Worm (Caenorhabditis elegans) whole organism, late embryonic: ENCODE measurements around the gene W07G4.1.

Experiments used
- C38D4.7 ChIP-seq: fragments of 200-800 bp; sonication (Bioruptor generic); optimal IDR thresholded peaks from 2 replicates; lab custom pipeline; 2018; ENCODE audit warnings: mild to moderate bottlenecking, missing genetic modification characterization, moderate library complexity, missing compliant biosample characterization
- K09A11.1 ChIP-seq: sonication (generic microtip); optimal IDR thresholded peaks from 2 replicates; lab custom pipeline; 2017; ENCODE audit warnings: antibody characterized with exemption, mild to moderate bottlenecking, missing genetic modification characterization, missing compliant biosample characterization; ENCODE audit not compliant: insufficient read depth
- T23F11.4 ChIP-seq: fragments of 200-800 bp; sonication (Bioruptor generic); optimal IDR thresholded peaks from 2 replicates; lab custom pipeline; 2018; ENCODE audit warnings: mild to moderate bottlenecking, missing genetic modification characterization, missing compliant biosample characterization
- Y22D7AL.16 ChIP-seq: sonication (generic microtip); optimal IDR thresholded peaks from 2 replicates; lab custom pipeline; 2016; ENCODE audit warnings: missing genetic modification characterization, missing compliant biosample characterization
- ceh-14 ChIP-seq: sonication (generic microtip); optimal IDR thresholded peaks from 2 replicates; lab custom pipeline; 2016; ENCODE audit warnings: missing genotype, missing genetic modification characterization, missing compliant biosample characterization
- ceh-22 ChIP-seq: sonication (generic microtip); optimal IDR thresholded peaks from 2 replicates; lab custom pipeline; 2017; ENCODE audit warnings: missing biosample characterization, missing genetic modification characterization
- ceh-24 ChIP-seq: sonication (generic microtip); optimal IDR thresholded peaks from 2 replicates; lab custom pipeline; 2016; ENCODE audit warnings: mild to moderate bottlenecking, missing genetic modification characterization, missing compliant biosample characterization
- ceh-30 ChIP-seq: fragments of 150-350 bp; optimal IDR thresholded peaks from 2 replicates; lab custom pipeline; 2014; ENCODE audit warnings: missing biosample characterization, missing genetic modification characterization
- ceh-31 ChIP-seq: sonication (generic microtip); optimal IDR thresholded peaks from 2 replicates; lab custom pipeline; 2016; ENCODE audit warnings: missing genetic modification characterization, missing compliant biosample characterization
- ceh-34 ChIP-seq: sonication (generic microtip); optimal IDR thresholded peaks from 2 replicates; lab custom pipeline; 2016; ENCODE audit warnings: mild to moderate bottlenecking, missing genetic modification characterization, missing compliant biosample characterization
- ceh-45 ChIP-seq: fragments of 200-800 bp; sonication (Bioruptor generic); IDR thresholded peaks from 2 replicates; pipeline ENCODE4 v1.3.6; 2022; ENCODE audit warnings: missing genetic modification reagents, missing genetic modification characterization, missing compliant biosample characterization
- ceh-6 ChIP-seq: fragments of 200-800 bp; sonication (Bioruptor generic); optimal IDR thresholded peaks from 2 replicates; lab custom pipeline; 2018; ENCODE audit warnings: mild to moderate bottlenecking, missing genetic modification characterization, missing compliant biosample characterization
- ceh-9 ChIP-seq: sonication (generic microtip); optimal IDR thresholded peaks from 2 replicates; lab custom pipeline; 2016; ENCODE audit warnings: mild to moderate bottlenecking, missing genetic modification characterization, inconsistent platforms, missing compliant biosample characterization
- che-1 ChIP-seq: sonication (generic microtip); optimal IDR thresholded peaks from 2 replicates; lab custom pipeline; 2016; ENCODE audit warnings: mild to moderate bottlenecking, missing genetic modification characterization, missing compliant biosample characterization
- dmd-4 ChIP-seq: sonication (generic microtip); optimal IDR thresholded peaks from 2 replicates; lab custom pipeline; 2016; ENCODE audit warnings: borderline replicate concordance, missing genetic modification characterization, missing compliant biosample characterization
- dve-1 ChIP-seq: sonication (generic microtip); optimal IDR thresholded peaks from 2 replicates; lab custom pipeline; 2017; ENCODE audit warnings: antibody characterized with exemption, mild to moderate bottlenecking, missing genetic modification characterization, missing compliant biosample characterization
- elt-2 ChIP-seq: sonication (generic microtip); optimal IDR thresholded peaks from 2 replicates; lab custom pipeline; 2016; ENCODE audit warnings: missing genetic modification reagents, missing genetic modification characterization, missing compliant biosample characterization
- eyg-1 ChIP-seq: sonication (generic microtip); optimal IDR thresholded peaks from 2 replicates; lab custom pipeline; 2016; ENCODE audit warnings: missing genotype, missing genetic modification characterization, missing compliant biosample characterization
- fax-1 ChIP-seq: sonication (generic microtip); optimal IDR thresholded peaks from 2 replicates; lab custom pipeline; 2016; ENCODE audit warnings: missing genotype, missing genetic modification characterization, missing compliant biosample characterization
- fkh-10 ChIP-seq: fragments of 150-350 bp; optimal IDR thresholded peaks from 2 replicates; lab custom pipeline; 2014; ENCODE audit warnings: missing biosample characterization, missing genetic modification reagents, missing genetic modification characterization
- fkh-6 ChIP-seq: sonication (generic microtip); optimal IDR thresholded peaks from 2 replicates; lab custom pipeline; 2016; ENCODE audit warnings: missing genetic modification characterization, missing compliant biosample characterization
- gmeb-2 ChIP-seq: sonication (generic microtip); optimal IDR thresholded peaks from 2 replicates; lab custom pipeline; 2016; ENCODE audit warnings: missing genetic modification characterization, inconsistent platforms, missing compliant biosample characterization
- hlh-30 ChIP-seq: sonication (generic microtip); optimal IDR thresholded peaks from 2 replicates; lab custom pipeline; 2017; ENCODE audit warnings: antibody characterized with exemption, missing genetic modification characterization, missing compliant biosample characterization; ENCODE audit not compliant: insufficient read depth
- hlh-6 ChIP-seq: sonication (generic microtip); optimal IDR thresholded peaks from 2 replicates; lab custom pipeline; 2016; ENCODE audit warnings: missing genotype, missing genetic modification characterization, missing compliant biosample characterization
- lim-6 ChIP-seq: sonication (generic microtip); optimal IDR thresholded peaks from 2 replicates; lab custom pipeline; 2016; ENCODE audit warnings: missing genetic modification characterization, missing compliant biosample characterization
- nhr-11 ChIP-seq: fragments of 150-350 bp; optimal IDR thresholded peaks from 2 replicates; lab custom pipeline; 2014; ENCODE audit warnings: missing biosample characterization, missing genetic modification characterization
- nhr-232 ChIP-seq: sonication (generic microtip); optimal IDR thresholded peaks from 2 replicates; lab custom pipeline; 2016; ENCODE audit warnings: missing genetic modification characterization, missing compliant biosample characterization
- npax-4 ChIP-seq: sonication (generic microtip); optimal IDR thresholded peaks from 2 replicates; lab custom pipeline; 2016; ENCODE audit warnings: missing genetic modification characterization, missing compliant biosample characterization
- pqm-1 ChIP-seq: sonication (generic microtip); optimal IDR thresholded peaks from 2 replicates; lab custom pipeline; 2016; ENCODE audit warnings: missing genetic modification characterization, missing compliant biosample characterization
- pros-1 ChIP-seq: fragments of 150-350 bp; optimal IDR thresholded peaks from 2 replicates; lab custom pipeline; 2014; ENCODE audit warnings: missing biosample characterization, missing genetic modification reagents, missing genetic modification characterization
- ref-2 ChIP-seq: sonication (generic microtip); optimal IDR thresholded peaks from 2 replicates; lab custom pipeline; 2016; ENCODE audit warnings: missing genetic modification characterization, missing compliant biosample characterization
- sdc-2 ChIP-seq: sonication (generic microtip); optimal IDR thresholded peaks from 2 replicates; lab custom pipeline; 2016; ENCODE audit warnings: missing genotype, missing genetic modification characterization, missing compliant biosample characterization
- sox-2 ChIP-seq: fragments of 200-800 bp; sonication (Bioruptor generic); IDR thresholded peaks from 2 replicates; pipeline ENCODE4 v1.3.6; 2022; ENCODE audit warnings: missing genetic modification reagents, missing genetic modification characterization, missing compliant biosample characterization
- sox-4 ChIP-seq: sonication (generic microtip); optimal IDR thresholded peaks from 2 replicates; lab custom pipeline; 2017; ENCODE audit warnings: mild to moderate bottlenecking, missing genetic modification characterization, inconsistent platforms, missing compliant biosample characterization
- tbx-2 ChIP-seq: sonication (generic microtip); optimal IDR thresholded peaks from 2 replicates; lab custom pipeline; 2016; ENCODE audit warnings: missing genetic modification characterization, missing compliant biosample characterization
- tbx-7 ChIP-seq: sonication (generic microtip); optimal IDR thresholded peaks from 2 replicates; lab custom pipeline; 2016; ENCODE audit warnings: missing genotype, missing genetic modification characterization, missing compliant biosample characterization
- ttx-3 ChIP-seq: sonication (generic microtip); optimal IDR thresholded peaks from 2 replicates; lab custom pipeline; 2016; ENCODE audit warnings: missing genetic modification reagents, missing genetic modification characterization, missing compliant biosample characterization
- unc-42 ChIP-seq: sonication (generic microtip); optimal IDR thresholded peaks from 2 replicates; lab custom pipeline; 2016; ENCODE audit warnings: missing genotype, missing genetic modification characterization, missing compliant biosample characterization
- unc-55 ChIP-seq: sonication (generic microtip); optimal IDR thresholded peaks from 2 replicates; lab custom pipeline; 2017; ENCODE audit warnings: missing biosample characterization, missing genetic modification reagents, missing genetic modification characterization
- zip-5 ChIP-seq: sonication (generic microtip); optimal IDR thresholded peaks from 2 replicates; lab custom pipeline; 2016; ENCODE audit warnings: missing genetic modification characterization, missing compliant biosample characterization

W07G4.1 gene

ce11 chrV:13020014-13020413 lies 13.3 kb upstream of the W07G4.1 start:
- no peak for TF ChIP-seq sox-4

ce11 chrV:13020638-13021037 lies 12.7 kb upstream of the W07G4.1 start:
- TF ChIP-seq ceh-31 (peak; percentile 35), fax-1 (tag; lab: Kevin White, UChicago) (no peak), ceh-24 (tag; lab: Kevin White, UChicago) (no peak), sox-2 (GFP tag; lab: Robert Waterston, UW) (no peak)
- TF ChIP-seq, all 69 proteins: peak for 1

- no peak for TF ChIP-seq ttx-3
- TF ChIP-seq ref-2 (tag; lab: Kevin White, UChicago): no peak
- no peak for TF ChIP-seq T23F11.4 (GFP tag; lab: Kevin White, UChicago)
- no peak for TF ChIP-seq sdc-2 (tag; lab: Kevin White, UChicago)
- TF ChIP-seq hlh-6: no peak
- no peak for TF ChIP-seq pqm-1
- TF ChIP-seq che-1: no peak
- TF ChIP-seq ceh-45 (GFP tag; lab: Robert Waterston, UW): no peak
These were observed 11.8 kb upstream of the W07G4.1 start for ce11 chrV:13021540-13021939.

DNA sequence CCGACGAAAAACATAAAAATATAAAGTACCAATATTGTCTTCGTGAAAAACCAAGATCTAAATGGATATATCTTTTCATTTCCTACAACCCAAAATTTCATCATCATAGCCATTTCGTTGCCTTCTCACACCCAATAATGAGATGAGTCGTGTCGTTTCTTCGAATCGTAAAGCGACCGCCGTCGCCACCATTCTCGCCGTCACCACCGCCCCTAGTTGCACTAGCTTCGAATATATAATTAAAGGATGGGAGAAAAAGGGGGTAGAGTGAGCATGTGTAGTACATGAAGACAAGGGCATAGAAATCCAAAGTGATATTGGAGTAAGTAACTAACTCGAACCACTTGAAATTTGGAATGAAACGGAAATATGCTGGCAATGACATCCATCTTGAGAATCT lies 11.1 kb upstream of the W07G4.1 start:
- no peak for TF ChIP-seq ceh-6 (GFP tag; lab: Kevin White, UChicago)
- TF ChIP-seq elt-2 (tag; lab: Kevin White, UChicago): no peak
- TF ChIP-seq che-1: no peak
- no peak for TF ChIP-seq fkh-6 (tag; lab: Kevin White, UChicago)
- TF ChIP-seq ceh-14 (tag; lab: Kevin White, UChicago): peak; percentile 8
- TF ChIP-seq unc-55 (GFP tag; lab: Kevin White, UChicago): no peak
- no peak for TF ChIP-seq pros-1 (tag; lab: Kevin White, UChicago)
- TF ChIP-seq lim-6 (tag; lab: Kevin White, UChicago): no peak
- TF ChIP-seq unc-42 (tag; lab: Kevin White, UChicago): peak; percentile 70
- TF ChIP-seq ceh-31: peak; percentile 35
- TF ChIP-seq ceh-30: no peak
- TF ChIP-seq nhr-232: no peak
- no peak for TF ChIP-seq T23F11.4 (GFP tag; lab: Kevin White, UChicago)
- TF ChIP-seq gmeb-2 (tag; lab: Kevin White, UChicago): no peak
- TF ChIP-seq sox-2 (GFP tag; lab: Robert Waterston, UW): no peak
- no peak for TF ChIP-seq ceh-22

ce11 chrV:13024499-13024898 lies 8.8 kb upstream of the W07G4.1 start:
- no peak for TF ChIP-seq zip-5
- TF ChIP-seq ceh-9 (tag; lab: Kevin White, UChicago): no peak
- no peak for TF ChIP-seq tbx-7 (tag; lab: Kevin White, UChicago)
- TF ChIP-seq ceh-31: peak; percentile 60
- TF ChIP-seq npax-4 (tag; lab: Kevin White, UChicago): no peak
- TF ChIP-seq dve-1 (tag; lab: Kevin White, UChicago): no peak
- TF ChIP-seq eyg-1: no peak
- peak; percentile 8; the same call in 1 of the 2 replicates for TF ChIP-seq sox-2 (GFP tag; lab: Robert Waterston, UW)
- TF ChIP-seq unc-42 (tag; lab: Kevin White, UChicago): peak; percentile 99
- no peak for TF ChIP-seq ceh-14 (tag; lab: Kevin White, UChicago)
- no peak for TF ChIP-seq ceh-22
- no peak for TF ChIP-seq C38D4.7 (GFP tag; lab: Kevin White, UChicago)
- no peak for TF ChIP-seq ceh-30
- TF ChIP-seq unc-55 (GFP tag; lab: Kevin White, UChicago): no peak
- TF ChIP-seq tbx-2 (tag; lab: Kevin White, UChicago): no peak
- TF ChIP-seq ceh-34: no peak
- TF ChIP-seq T23F11.4 (GFP tag; lab: Kevin White, UChicago): no peak
- TF ChIP-seq sox-4: no peak
- no peak for TF ChIP-seq Y22D7AL.16 (tag; lab: Kevin White, UChicago)
- peak; percentile 64 for TF ChIP-seq fkh-10 (GFP tag; lab: Kevin White, UChicago)
- TF ChIP-seq lim-6 (tag; lab: Kevin White, UChicago): no peak
- no peak for TF ChIP-seq hlh-30
- no peak for TF ChIP-seq nhr-11
- TF ChIP-seq ceh-6 (GFP tag; lab: Kevin White, UChicago): no peak
- no peak for TF ChIP-seq sdc-2 (tag; lab: Kevin White, UChicago)
- TF ChIP-seq K09A11.1: no peak
- TF ChIP-seq dmd-4: no peak
